Fruit fly (Drosophila melanogaster): Measurements from ENCODE around the gene Dad.
A peak's percentile ranks its signal among the peaks of the same experiment; 100 is the strongest.

The Dad gene

dm6 chr3R:17039993-17040807 lies 13.6 kb upstream of the Dad start, which contains the start of the genes CG18213 and Trm7-32 (continued):
- TF ChIP-seq Doc3 (GFP tag; IDR thresholded peaks at IDR 0.05; ENCODE audit: partially characterized antibody) = peak; percentile 76
- no peak for TF ChIP-seq abd-A (tag; optimal IDR thresholded peaks at IDR 0.05)
- TF ChIP-seq CG12391 (tag; optimal IDR thresholded peaks at IDR 0.05) = peak; percentile 49
- TF ChIP-seq CG2875 (GFP tag; optimal IDR thresholded peaks at IDR 0.05) = no peak
- TF ChIP-seq CG8924 (tag; optimal IDR thresholded peaks at IDR 0.05) = no peak
- TF ChIP-seq eve (GFP tag; optimal IDR thresholded peaks at IDR 0.05) = no peak
- no peak for TF ChIP-seq psq (GFP tag; optimal IDR thresholded peaks at IDR 0.05)
- no peak for TF ChIP-seq fd102C (GFP tag; optimal IDR thresholded peaks at IDR 0.05)
- no peak for TF ChIP-seq Side (GFP tag; optimal IDR thresholded peaks at IDR 0.05)
- peak; percentile 86 for TF ChIP-seq amos (GFP tag; IDR thresholded peaks at IDR 0.05; ENCODE audit: partially characterized antibody)
- TF ChIP-seq nerfin-1 (tag; optimal IDR thresholded peaks at IDR 0.05) = no peak
- no peak for TF ChIP-seq CG2889 (GFP tag; IDR thresholded peaks at IDR 0.05)
- TF ChIP-seq CG8765 (GFP tag; IDR thresholded peaks at IDR 0.05) = no peak
- no peak for TF ChIP-seq Ssrp (tag; optimal IDR thresholded peaks at IDR 0.05)
- TF ChIP-seq CG30403 (GFP tag; optimal IDR thresholded peaks at IDR 0.05) = peak; percentile 4
- TF ChIP-seq CG13624 (GFP tag; optimal IDR thresholded peaks at IDR 0.05) = peak; percentile 18
- TF ChIP-seq unc-4 (GFP tag; IDR thresholded peaks at IDR 0.05; ENCODE audit: partially characterized antibody) = peak; percentile 81
- no peak for TF ChIP-seq CG3163 (GFP tag; optimal IDR thresholded peaks at IDR 0.05)
- no peak for TF ChIP-seq CG8290 (GFP tag; optimal IDR thresholded peaks at IDR 0.05)
- no peak for TF ChIP-seq CG8290 (tag; optimal IDR thresholded peaks at IDR 0.05)
- TF ChIP-seq trh (GFP tag; optimal IDR thresholded peaks at IDR 0.05) = no peak
- TF ChIP-seq btn (GFP tag; optimal IDR thresholded peaks at IDR 0.05) = no peak
- TF ChIP-seq CG7556 (GFP tag; optimal IDR thresholded peaks at IDR 0.05) = no peak
- TF ChIP-seq zen2 (GFP tag; IDR thresholded peaks at IDR 0.05; ENCODE audit: partially characterized antibody) = peak; percentile 69
- TF ChIP-seq pnt (GFP tag; optimal IDR thresholded peaks at IDR 0.05) = no peak
- peak; percentile 83 for TF ChIP-seq Dll (GFP tag; IDR thresholded peaks at IDR 0.05; ENCODE audit: partially characterized antibody)
- no peak; the same call in 2 of the 3 replicates for TF ChIP-seq Dbx (GFP tag; IDR thresholded peaks at IDR 0.05)
- TF ChIP-seq cas (GFP tag; IDR thresholded peaks at IDR 0.05) = no peak
- TF ChIP-seq CG9797 (GFP tag; optimal IDR thresholded peaks at IDR 0.05) = peak; percentile 47
- TF ChIP-seq CG17359 (tag; optimal IDR thresholded peaks at IDR 0.05) = no peak

DNA sequence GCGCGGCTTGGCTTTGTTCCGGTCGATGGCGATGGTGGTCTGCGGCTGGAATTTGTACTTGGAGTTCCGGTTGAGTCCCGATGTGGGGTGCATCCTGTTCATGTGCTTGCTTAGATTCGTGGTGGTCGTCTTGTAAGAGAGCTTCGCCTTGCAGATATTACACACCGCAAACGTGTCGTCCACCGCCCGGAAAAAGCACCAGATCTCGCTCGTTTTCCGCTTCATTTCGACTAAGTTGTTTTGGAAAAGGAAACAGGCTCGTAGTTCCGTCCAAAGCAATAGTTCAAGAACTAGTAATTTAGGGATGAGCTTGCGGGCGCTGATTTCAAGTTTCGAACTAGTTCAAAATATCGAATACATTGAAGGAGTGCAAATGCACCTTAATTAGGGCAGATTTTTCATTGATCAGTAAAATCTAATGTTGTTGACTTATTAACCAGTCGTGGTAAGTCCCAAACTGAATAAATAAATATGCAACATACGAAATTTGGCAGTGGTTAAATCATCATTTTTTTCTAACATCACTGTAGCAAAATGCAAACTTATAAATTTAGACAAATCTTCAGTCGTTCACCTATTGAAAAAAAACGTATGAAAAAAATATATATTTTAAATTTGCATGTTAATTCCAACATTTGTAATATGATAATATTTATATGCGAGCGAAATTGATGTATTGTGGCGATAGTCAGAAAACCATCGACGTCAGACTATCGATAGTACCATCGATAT lies 10.8 kb upstream of the Dad start, which contains the start of the genes bdwf and Patr-1:
Gene bdwf (minus strand): TSS at position 299 of the 732 bp plus-strand sequence.
Gene Patr-1 (plus strand): TSS at position 727 of the 732 bp plus-strand sequence.
- TF ChIP-seq Hand (GFP tag; optimal IDR thresholded peaks at IDR 0.05) = no peak
- TF ChIP-seq CG17328 (GFP tag; IDR thresholded peaks at IDR 0.05) = 0 out of 2 replicates have a peak, but pooled peaks have one; percentile 16
- TF ChIP-seq Mrtf (GFP tag; IDR thresholded peaks at IDR 0.05) = no peak
- TF ChIP-seq Sin3A (optimal IDR thresholded peaks at IDR 0.05) = peak; percentile 49
- peak; percentile 42 for TF ChIP-seq CG13775 (GFP tag; optimal IDR thresholded peaks at IDR 0.05)
- TF ChIP-seq Hmx (GFP tag; optimal IDR thresholded peaks at IDR 0.05) = no peak
- no peak for TF ChIP-seq CG11504 (tag; optimal IDR thresholded peaks at IDR 0.05)
- TF ChIP-seq croc (GFP tag; conservative IDR thresholded peaks at IDR 0.05) = no peak
- no peak for TF ChIP-seq dmrt11E (tag; optimal IDR thresholded peaks at IDR 0.05)
- TF ChIP-seq bowl (GFP tag; IDR thresholded peaks at IDR 0.05) = no peak
- peak; percentile 25 for TF ChIP-seq lbe (GFP tag; optimal IDR thresholded peaks at IDR 0.05)
- TF ChIP-seq trh (GFP tag; optimal IDR thresholded peaks at IDR 0.05) = no peak
- TF ChIP-seq zen (tag; optimal IDR thresholded peaks at IDR 0.05) = peak; percentile 55
- TF ChIP-seq CG43689 (GFP tag; IDR thresholded peaks at IDR 0.05) = no peak
- peak; percentile 95 for TF ChIP-seq Scr (GFP tag; IDR thresholded peaks at IDR 0.05; ENCODE audit: partially characterized antibody)
- TF ChIP-seq Pdp1 (GFP tag; optimal IDR thresholded peaks at IDR 0.05) = peak in 1 of 2 experiments; percentile 17
- peak; percentile 88 for TF ChIP-seq unc-4 (GFP tag; IDR thresholded peaks at IDR 0.05; ENCODE audit: partially characterized antibody)
- TF ChIP-seq Spps (tag; optimal IDR thresholded peaks at IDR 0.05) = no peak
- no peak for TF ChIP-seq CG32767 (GFP tag; IDR thresholded peaks at IDR 0.05)
- no peak for TF ChIP-seq CG6175 (GFP tag; IDR thresholded peaks at IDR 0.05)
- TF ChIP-seq CG14441 (GFP tag; IDR thresholded peaks at IDR 0.05) = no peak

Data from whole organism, embryonic.